Worm (Caenorhabditis elegans) whole organism, L4 larva: ENCODE results near the gene Y67D8B.1.

Source experiments
- aha-1 ChIP-seq: fragments of 150-350 bp; peaks from one replicate; lab custom pipeline; 2014; ENCODE audit warnings: missing biosample characterization, missing genetic modification characterization
- aly-2 ChIP-seq: sonication (generic microtip); optimal IDR thresholded peaks from 2 replicates; lab custom pipeline; 2018; ENCODE audit warnings: missing biosample characterization, missing genetic modification characterization
- ceh-62 ChIP-seq: sonication (generic microtip); optimal IDR thresholded peaks from 2 replicates; lab custom pipeline; 2017; ENCODE audit warnings: missing biosample characterization, missing genetic modification characterization
- dmd-9 ChIP-seq: fragments of 200-800 bp; sonication (Bioruptor generic); IDR thresholded peaks from 2 replicates; pipeline ENCODE4 v1.3.6; 2022; ENCODE audit warnings: missing genetic modification reagents, missing genetic modification characterization, missing compliant biosample characterization
- jun-1 ChIP-seq: fragments of 150-350 bp; optimal IDR thresholded peaks from 2 replicates; lab custom pipeline; 2014; ENCODE audit warnings: missing biosample characterization, missing genetic modification reagents, missing genetic modification characterization
- lin-13 ChIP-seq: fragments of 150-350 bp; optimal IDR thresholded peaks from 2 replicates; lab custom pipeline; 2014; ENCODE audit warnings: missing biosample characterization, missing genetic modification reagents, missing genetic modification characterization
- nhr-11 ChIP-seq: fragments of 150-350 bp; optimal IDR thresholded peaks from 2 replicates; lab custom pipeline; 2014; ENCODE audit warnings: missing biosample characterization, missing genetic modification characterization
- nhr-237 ChIP-seq: sonication (generic microtip); optimal IDR thresholded peaks from 2 replicates; lab custom pipeline; 2017; ENCODE audit warnings: missing biosample characterization, missing genetic modification characterization
- nhr-25 ChIP-seq: sonication (generic microtip); optimal IDR thresholded peaks from 2 replicates; lab custom pipeline; 2017; ENCODE audit warnings: missing genetic modification characterization, mild to moderate bottlenecking, missing compliant biosample characterization, antibody characterized with exemption, moderate library complexity, borderline replicate concordance; ENCODE audit not compliant: insufficient read depth
- nhr-28 ChIP-seq: fragments of 150-350 bp; optimal IDR thresholded peaks from 2 replicates; lab custom pipeline; 2014; ENCODE audit warnings: missing biosample characterization, missing genetic modification characterization
- nhr-42 ChIP-seq: fragments of 200-800 bp; sonication (Bioruptor generic); IDR thresholded peaks from 2 replicates; pipeline ENCODE4 v1.3.6; 2022; ENCODE audit warnings: missing genetic modification characterization, missing compliant biosample characterization
- nhr-48 ChIP-seq: sonication (generic microtip); optimal IDR thresholded peaks from 2 replicates; lab custom pipeline; 2016; ENCODE audit warnings: mild to moderate bottlenecking, missing genetic modification characterization, missing compliant biosample characterization
- zag-1 ChIP-seq: fragments of 150-350 bp; optimal IDR thresholded peaks from 2 replicates; lab custom pipeline; 2014; ENCODE audit warnings: missing biosample characterization, missing genetic modification characterization

DNA sequence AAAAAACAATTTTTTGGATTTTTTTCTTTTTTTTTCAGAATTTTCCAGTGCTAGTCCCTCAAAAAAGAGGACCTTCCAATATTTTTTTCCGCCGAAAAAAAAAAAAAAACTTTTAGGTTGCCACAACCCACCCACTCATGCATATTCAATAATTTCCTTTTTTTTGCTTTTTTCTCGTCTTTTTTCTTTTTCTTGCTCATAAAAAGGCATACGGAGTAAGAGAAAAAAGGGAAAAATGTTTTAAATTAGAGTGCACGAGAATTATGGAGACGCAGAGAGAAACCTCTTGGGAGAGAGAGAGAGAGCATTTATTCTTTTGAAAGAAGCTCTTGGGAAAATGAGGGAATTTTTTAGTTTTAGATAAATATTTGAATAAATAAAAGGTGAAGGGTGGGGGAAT, 44.4 kb downstream of the Y67D8B.1 start:
- TF ChIP-seq aha-1 (tag; lab: Kevin White, UChicago) (no peak), nhr-42 (no peak), nhr-11 (tag; lab: Kevin White, UChicago) (no peak), nhr-28 (tag; lab: Kevin White, UChicago) (no peak), nhr-237 (tag; lab: Kevin White, UChicago) (no peak), aly-2 (tag; lab: Kevin White, UChicago) (no peak), jun-1 (tag; lab: Kevin White, UChicago) (no peak), nhr-48 (tag; lab: Kevin White, UChicago) (no peak), ceh-62 (tag; lab: Kevin White, UChicago) (no peak), zag-1 (tag; lab: Kevin White, UChicago) (no peak), lin-13 (GFP tag; lab: Kevin White, UChicago) (no peak), dmd-9 (GFP tag; lab: Robert Waterston, UW) (no peak), nhr-25 (tag; lab: Kevin White, UChicago) (no peak)
